Worm (Caenorhabditis elegans) whole organism, L2 larva: ENCODE results near the gene pvf-1.
A peak's percentile ranks its signal among the peaks of the same experiment; 100 is the strongest.

Experiments
- ama-1 ChIP-seq: fragments of 150-350 bp; optimal IDR thresholded peaks from 2 replicates; lab custom pipeline; 2018; ENCODE audit warnings: inconsistent platforms
- skn-1 ChIP-seq: sonication (generic microtip); optimal IDR thresholded peaks from 2 replicates; lab custom pipeline; 2017; ENCODE audit warnings: missing biosample characterization, missing genetic modification characterization
- unc-62 ChIP-seq: fragments of 150-350 bp; optimal IDR thresholded peaks from 2 replicates; lab custom pipeline; 2014; ENCODE audit warnings: missing biosample characterization, missing genetic modification reagents, missing genetic modification characterization

DNA sequence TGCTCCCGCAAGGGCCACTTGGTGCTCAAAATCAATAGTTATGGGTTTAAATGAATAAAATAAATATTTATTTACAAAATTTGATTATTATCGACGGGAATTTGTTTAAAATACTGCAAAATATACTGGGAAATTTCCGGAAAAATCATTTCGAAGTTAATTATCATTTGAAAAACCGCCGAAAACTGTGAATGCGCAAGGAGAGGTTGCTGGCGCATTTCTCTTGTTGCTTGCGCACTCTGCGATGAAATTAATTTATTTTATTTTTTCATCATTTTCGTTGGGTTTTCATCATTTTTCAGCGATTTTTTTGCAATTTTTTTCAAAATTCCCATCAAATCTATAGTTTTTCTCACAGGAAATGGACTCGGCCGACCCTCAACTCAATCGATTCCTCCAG is 35.4 kb upstream of the pvf-1 start, which contains the start of gene ddp-1:
- TF ChIP-seq ama-1 (lab: Kevin White, UChicago) (peak; percentile 87), skn-1 (tag; lab: Kevin White, UChicago) (no peak), unc-62 (GFP tag; lab: Kevin White, UChicago) (peak; percentile 82)
